Fruit fly (Drosophila melanogaster) whole organism, adult: ENCODE measurements around the gene srl.

ENCODE experiments used
- CG11617 ChIP-seq: fragments of 200-800 bp; sonication (Bioruptor generic); optimal IDR thresholded peaks from 2 replicates; lab custom pipeline; 2017; ENCODE audit warnings: mild to moderate bottlenecking, missing biosample characterization, missing genetic modification reagents, missing genetic modification characterization
- CG12768 ChIP-seq: fragments of 200-800 bp; sonication (Bioruptor generic); optimal IDR thresholded peaks from 2 replicates; lab custom pipeline; 2017; ENCODE audit warnings: missing biosample characterization, missing genetic modification characterization, mild to moderate bottlenecking, moderate library complexity, missing genetic modification reagents
- CG14711 ChIP-seq: fragments of 200-800 bp; sonication (Bioruptor generic); optimal IDR thresholded peaks from 2 replicates; lab custom pipeline; 2018; ENCODE audit warnings: missing biosample characterization, mild to moderate bottlenecking, missing genetic modification characterization, moderate library complexity
- CG1620 ChIP-seq: fragments of 200-800 bp; sonication (Bioruptor generic); optimal IDR thresholded peaks from 2 replicates; lab custom pipeline; 2016; ENCODE audit warnings: missing biosample characterization, missing genetic modification characterization
- CG33017 ChIP-seq: fragments of 200-800 bp; sonication (Bioruptor generic); optimal IDR thresholded peaks from 2 replicates; lab custom pipeline; 2018; ENCODE audit warnings: missing biosample characterization, mild to moderate bottlenecking, missing genetic modification characterization, moderate library complexity
- CG5204 ChIP-seq: fragments of 200-800 bp; sonication (Bioruptor generic); optimal IDR thresholded peaks from 2 replicates; lab custom pipeline; 2016; ENCODE audit warnings: missing biosample characterization, missing genetic modification characterization
- CG7045 ChIP-seq: fragments of 200-800 bp; sonication (Bioruptor generic); optimal IDR thresholded peaks from 2 replicates; lab custom pipeline; 2017; ENCODE audit warnings: missing biosample characterization, mild to moderate bottlenecking, missing genetic modification characterization
- CG7101 ChIP-seq: fragments of 200-800 bp; sonication (Bioruptor generic); optimal IDR thresholded peaks from 2 replicates; lab custom pipeline; 2018; ENCODE audit warnings: missing biosample characterization, mild to moderate bottlenecking, missing genetic modification characterization, moderate library complexity
- Clk ChIP-seq: fragments of 200-800 bp; sonication (Bioruptor generic); optimal IDR thresholded peaks from 2 replicates; lab custom pipeline; 2017; ENCODE audit warnings: missing biosample characterization, missing genetic modification characterization
- Crg-1 ChIP-seq: fragments of 200-800 bp; sonication (Bioruptor generic); optimal IDR thresholded peaks from 2 replicates; lab custom pipeline; 2016; ENCODE audit warnings: missing biosample characterization, missing genetic modification characterization
- Hr96 ChIP-seq: fragments of 200-800 bp; sonication (Bioruptor generic); optimal IDR thresholded peaks from 2 replicates; lab custom pipeline; 2016; ENCODE audit warnings: missing biosample characterization, missing genetic modification characterization
- Mnt ChIP-seq: fragments of 200-800 bp; sonication (Bioruptor generic); optimal IDR thresholded peaks from 2 replicates; lab custom pipeline; 2016; ENCODE audit warnings: missing biosample characterization, mild to moderate bottlenecking, missing genetic modification characterization
- bab1 ChIP-seq: fragments of 200-800 bp; sonication (Bioruptor generic); optimal IDR thresholded peaks from 3 replicates; lab custom pipeline; 2019; ENCODE audit warnings: missing biosample characterization, mild to moderate bottlenecking, missing genetic modification characterization, moderate library complexity
- cic ChIP-seq: fragments of 200-800 bp; sonication (Bioruptor generic); optimal IDR thresholded peaks from 2 replicates; lab custom pipeline; 2017; ENCODE audit warnings: missing biosample characterization, mild to moderate bottlenecking, missing genetic modification characterization, moderate library complexity
- cnc ChIP-seq, 2 experiments: fragments of >200 bp; optimal IDR thresholded peaks; 2 replicates each; lab custom pipeline; 2017
- kay ChIP-seq: fragments of 200-800 bp; sonication (Bioruptor generic); peaks from one replicate; lab custom pipeline; 2016; ENCODE audit warnings: missing biosample characterization, missing genetic modification characterization, borderline replicate concordance
- ovo ChIP-seq: fragments of 200-800 bp; sonication (Bioruptor generic); optimal IDR thresholded peaks from 2 replicates; lab custom pipeline; 2016; ENCODE audit warnings: missing biosample characterization, missing genetic modification characterization
- pad ChIP-seq: fragments of 200-800 bp; sonication (Bioruptor generic); optimal IDR thresholded peaks from 3 replicates; lab custom pipeline; 2017; ENCODE audit warnings: missing biosample characterization, missing genetic modification characterization, mild to moderate bottlenecking, moderate library complexity, missing genetic modification reagents
- tj ChIP-seq: fragments of 200-800 bp; sonication (Bioruptor generic); optimal IDR thresholded peaks from 3 replicates; lab custom pipeline; 2017; ENCODE audit warnings: missing biosample characterization, mild to moderate bottlenecking, missing genetic modification characterization, moderate library complexity
- toe ChIP-seq: fragments of 200-800 bp; sonication (Bioruptor generic); optimal IDR thresholded peaks from 2 replicates; lab custom pipeline; 2016; ENCODE audit warnings: missing biosample characterization, missing genetic modification characterization

The srl gene

DNA sequence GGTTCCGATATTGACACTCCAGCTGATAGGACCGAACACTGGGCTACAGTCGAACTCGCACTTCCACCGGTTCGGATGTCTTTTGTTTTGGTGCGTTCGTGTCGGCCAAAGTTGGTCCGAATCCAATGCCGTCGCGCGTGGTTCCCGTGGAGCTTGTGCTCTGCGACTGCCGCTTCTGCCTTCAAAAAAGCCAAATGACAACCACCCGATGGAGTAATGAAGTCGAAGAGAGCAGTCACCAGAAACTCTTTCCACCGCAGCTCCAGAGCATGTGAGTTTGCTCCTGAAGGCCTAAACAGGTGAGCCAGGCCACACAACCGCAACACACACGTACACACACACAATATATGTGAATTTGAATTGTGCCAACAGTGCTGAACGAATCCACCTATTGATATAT is 35.0 kb downstream of the srl start, which contains the start of gene CG34112:
TSS of gene CG34112 (minus strand) at position 143 of the 400 bp plus-strand sequence.
- TF ChIP-seq Crg-1 (GFP tag; lab: Kevin White, UChicago) = no peak
- TF ChIP-seq Mnt (GFP tag; lab: Kevin White, UChicago) = peak; percentile 52
- TF ChIP-seq cnc (optimal IDR thresholded peaks at IDR 0.05; lab: Kevin White, UChicago) = no peak
- no peak for TF ChIP-seq CG7101
- TF ChIP-seq tj (GFP tag; lab: Kevin White, UChicago) = peak; percentile 15
- TF ChIP-seq CG11617 (GFP tag; lab: Kevin White, UChicago) = no peak
- TF ChIP-seq kay = no peak
- no peak for TF ChIP-seq cic (GFP tag; lab: Kevin White, UChicago)
- no peak for TF ChIP-seq CG1620
- no peak for TF ChIP-seq toe
- no peak for TF ChIP-seq CG14711 (tag; lab: Kevin White, UChicago)

- TF ChIP-seq bab1 (GFP tag; lab: Kevin White, UChicago) (peak; percentile 41), tj (GFP tag; lab: Kevin White, UChicago) (peak; percentile 19), kay (no peak)
Observed at dm6 chr3R:4390133-4390532, 39.0 kb downstream of the srl start, which contains the start of gene CG14646. CG14646 (plus strand) TSS chr3R:4390366.

- no peak for TF ChIP-seq Clk (GFP tag; lab: Kevin White, UChicago)
- peak; percentile 27 for TF ChIP-seq cic (GFP tag; lab: Kevin White, UChicago)
- no peak for TF ChIP-seq Crg-1 (GFP tag; lab: Kevin White, UChicago)
- no peak for TF ChIP-seq toe
- no peak for TF ChIP-seq kay
- peak; percentile 12 for TF ChIP-seq CG7101
- TF ChIP-seq Hr96 (GFP tag; lab: Kevin White, UChicago) = no peak
- TF ChIP-seq ovo = peak; percentile 19
- peak; percentile 21 for TF ChIP-seq CG11617 (GFP tag; lab: Kevin White, UChicago)
- peak; percentile 37 for TF ChIP-seq bab1 (GFP tag; lab: Kevin White, UChicago)
- TF ChIP-seq pad (GFP tag; lab: Kevin White, UChicago) = peak; percentile 39
- peak; percentile 62 for TF ChIP-seq Mnt (GFP tag; lab: Kevin White, UChicago)
- no peak for TF ChIP-seq CG5204
- TF ChIP-seq CG14711 (tag; lab: Kevin White, UChicago) = peak; percentile 8
- peak; percentile 23 for TF ChIP-seq CG12768 (GFP tag; lab: Kevin White, UChicago)
- TF ChIP-seq CG1620 = peak; percentile 24
- peak; percentile 41 for TF ChIP-seq tj (GFP tag; lab: Kevin White, UChicago)
- TF ChIP-seq cnc (optimal IDR thresholded peaks at IDR 0.05; lab: Kevin White, UChicago) = no peak
- TF ChIP-seq CG33017 (tag; lab: Kevin White, UChicago) = no peak
- peak; percentile 39 for TF ChIP-seq CG7045 (GFP tag; lab: Kevin White, UChicago)
Observed at dm6 chr3R:4387490-4387889, 41.6 kb downstream of the srl start, which contains the start of gene tub. tub (plus strand) TSS chr3R:4387742.

- TF ChIP-seq bab1 (GFP tag; lab: Kevin White, UChicago) = no peak
Observed at dm6 chr3R:4382165-4382564, 47.0 kb downstream of the srl start.

dm6 chr3R:4381079-4381919 is 47.8 kb downstream of the srl start, which contains the start of gene Cont:
Cont (plus strand) TSS chr3R:4381306.
- TF ChIP-seq CG11617 (GFP tag; lab: Kevin White, UChicago) (peak; percentile 15), Mnt (GFP tag; lab: Kevin White, UChicago) (peak; percentile 43), CG5204 (no peak), Clk (GFP tag; lab: Kevin White, UChicago) (no peak), Hr96 (GFP tag; lab: Kevin White, UChicago) (no peak), ovo (no peak), cnc (optimal IDR thresholded peaks at IDR 0.05; lab: Kevin White, UChicago) (no peak), CG7045 (GFP tag; lab: Kevin White, UChicago) (no peak), bab1 (GFP tag; lab: Kevin White, UChicago) (peak; percentile 62), kay (no peak), toe (no peak), Crg-1 (GFP tag; lab: Kevin White, UChicago) (peak; percentile 26), cic (GFP tag; lab: Kevin White, UChicago) (peak; percentile 8), CG33017 (tag; lab: Kevin White, UChicago) (no peak), CG1620 (peak; percentile 41), CG12768 (GFP tag; lab: Kevin White, UChicago) (no peak), tj (GFP tag; lab: Kevin White, UChicago) (peak; percentile 52), pad (GFP tag; lab: Kevin White, UChicago) (no peak), CG7101 (peak; percentile 30), CG14711 (tag; lab: Kevin White, UChicago) (no peak)
